Fruit fly (Drosophila melanogaster): ENCODE data around the gene Prp5.

- peak in 1 of 2 experiments; percentile 30 for TF ChIP-seq CTCF (optimal IDR thresholded peaks at IDR 0.05)
- no peak for TF ChIP-seq CG8478 (optimal IDR thresholded peaks at IDR 0.05)
Observed at dm6 chrX:15319699-15320482, 25.1 kb upstream of the Prp5 start.

Data from S2 (cell line).